Worm (Caenorhabditis elegans) whole organism, mixed stage, embryonic: Measurements from ENCODE around the gene C49F5.7.

ENCODE experiments used
- ces-1 ChIP-seq: fragments of 150-350 bp; optimal IDR thresholded peaks from 2 replicates; lab custom pipeline; 2014; ENCODE audit warnings: missing biosample characterization, missing genetic modification reagents, missing genetic modification characterization
- cnd-1 ChIP-seq: fragments of 200-800 bp; sonication (Bioruptor generic); optimal IDR thresholded peaks from 2 replicates; lab custom pipeline; 2018; ENCODE audit warnings: mild to moderate bottlenecking, missing genetic modification characterization, missing compliant biosample characterization
- lin-32 ChIP-seq: fragments of 200-800 bp; sonication (Bioruptor generic); optimal IDR thresholded peaks from 2 replicates; lab custom pipeline; 2018; ENCODE audit warnings: mild to moderate bottlenecking, missing genetic modification characterization, missing compliant biosample characterization
- mab-5 ChIP-seq: fragments of 150-350 bp; optimal IDR thresholded peaks from 2 replicates; lab custom pipeline; 2014; ENCODE audit warnings: missing biosample characterization, missing genetic modification characterization
- mep-1 ChIP-seq: fragments of 150-350 bp; optimal IDR thresholded peaks from 2 replicates; lab custom pipeline; 2017; ENCODE audit warnings: missing biosample characterization, missing genetic modification reagents, missing genetic modification characterization, inconsistent platforms
- mls-2 ChIP-seq: sonication (generic microtip); optimal IDR thresholded peaks from 2 replicates; lab custom pipeline; 2016; ENCODE audit warnings: mild to moderate bottlenecking, missing genetic modification characterization, moderate library complexity, missing compliant biosample characterization
- nhr-237 ChIP-seq: fragments of 150-350 bp; optimal IDR thresholded peaks from 2 replicates; lab custom pipeline; 2014; ENCODE audit warnings: missing biosample characterization, missing genetic modification characterization
- snpc-4 ChIP-seq: fragments of 150-350 bp; optimal IDR thresholded peaks from 2 replicates; lab custom pipeline; 2014; ENCODE audit warnings: missing biosample characterization, missing genetic modification characterization
- tbx-8 ChIP-seq: fragments of 200-800 bp; sonication (Bioruptor generic); optimal IDR thresholded peaks from 2 replicates; lab custom pipeline; 2018; ENCODE audit warnings: mild to moderate bottlenecking, missing genetic modification characterization, moderate library complexity, missing compliant biosample characterization
- unc-62 ChIP-seq: fragments of 150-350 bp; optimal IDR thresholded peaks from 2 replicates; lab custom pipeline; 2014; ENCODE audit warnings: missing biosample characterization, missing genetic modification reagents, missing genetic modification characterization

Gene C49F5.7

ce11 chrX:12037978-12038377 lies 43.4 kb downstream of the C49F5.7 start:
- TF ChIP-seq nhr-237 (tag; lab: Kevin White, UChicago) = no peak
- TF ChIP-seq mab-5 (tag; lab: Kevin White, UChicago) = no peak
- TF ChIP-seq ces-1 = peak; percentile 59
- TF ChIP-seq, all 35 proteins: peak for 1

ce11 chrX:12038728-12039127 lies 44.1 kb downstream of the C49F5.7 start:
- TF ChIP-seq mep-1 (tag; lab: Kevin White, UChicago) (no peak), lin-32 (GFP tag; lab: Kevin White, UChicago) (no peak), unc-62 (GFP tag; lab: Kevin White, UChicago) (peak; percentile 29), mls-2 (tag; lab: Kevin White, UChicago) (no peak), ces-1 (no peak), tbx-8 (GFP tag; lab: Kevin White, UChicago) (no peak), cnd-1 (tag; lab: Kevin White, UChicago) (no peak), snpc-4 (tag; lab: Kevin White, UChicago) (no peak)
